Fruit fly (Drosophila melanogaster): ENCODE data around the gene Mal-B1.

The Mal-B1 gene

DNA sequence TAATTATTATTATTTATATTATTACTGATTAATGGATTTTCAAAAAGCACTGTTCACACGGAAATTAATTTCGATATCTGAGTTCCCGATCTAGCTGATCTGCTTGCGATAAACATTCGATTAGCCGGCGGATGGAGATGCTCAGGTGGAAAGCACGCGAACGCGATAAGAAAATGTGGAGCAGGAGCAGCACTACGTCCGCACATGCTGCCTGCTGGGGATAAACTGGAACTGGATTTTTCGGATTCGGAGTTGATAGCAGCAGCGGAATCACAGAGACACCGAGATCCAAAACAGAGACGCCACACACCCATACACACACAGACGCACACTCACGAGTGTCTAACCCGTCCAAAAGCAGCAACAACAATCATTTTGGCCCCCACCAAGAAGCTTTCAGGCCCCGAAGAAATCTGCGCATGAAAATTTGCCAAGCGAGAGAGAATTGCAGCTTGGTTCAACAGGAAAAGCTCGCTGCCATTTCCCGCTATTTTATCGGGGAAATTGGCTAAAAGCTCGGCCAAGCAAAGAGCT is 27.3 kb downstream of the Mal-B1 start:
- TF ChIP-seq CG17801 (GFP tag; optimal IDR thresholded peaks at IDR 0.05; ENCODE audit: partially characterized antibody), result no peak

DNA sequence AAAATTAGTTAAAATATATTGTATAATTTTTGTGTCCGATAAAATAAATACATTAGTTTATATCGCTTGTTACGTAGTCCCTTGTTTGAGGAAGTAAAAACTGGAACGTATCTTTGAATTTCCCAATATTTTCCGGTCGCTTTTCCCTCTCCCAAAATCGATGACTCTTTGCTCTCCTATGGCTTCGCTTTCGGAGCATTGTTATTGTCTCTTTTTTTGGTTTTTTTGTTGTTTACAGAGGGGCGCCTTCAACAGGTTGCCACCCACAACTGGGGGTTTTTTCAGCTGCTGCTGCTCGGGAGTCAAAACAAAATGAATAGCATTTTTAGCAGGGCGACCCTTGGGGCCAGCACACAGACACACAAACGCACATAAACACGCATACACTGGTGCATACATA is 27.9 kb downstream of the Mal-B1 start:
- TF ChIP-seq CG17801 (GFP tag; optimal IDR thresholded peaks at IDR 0.05; ENCODE audit: partially characterized antibody), result no peak

dm6 chr2L:11878812-11879328 is 31.8 kb downstream of the Mal-B1 start:
- no peak for TF ChIP-seq CG17801 (GFP tag; optimal IDR thresholded peaks at IDR 0.05; ENCODE audit: partially characterized antibody)

dm6 chr2L:11893269-11893668 is 46.2 kb downstream of the Mal-B1 start:
- no peak for TF ChIP-seq CG17801 (GFP tag; optimal IDR thresholded peaks at IDR 0.05; ENCODE audit: partially characterized antibody)

Data from ovary, adult (tissue).